Worm (Caenorhabditis elegans): ENCODE measurements around the gene F32A5.8.

Gene F32A5.8

ce11 chrII:7287709-7288108 lies 31.8 kb downstream of the F32A5.8 start (continued):
- TF ChIP-seq unc-130 (GFP tag; optimal IDR thresholded peaks at IDR 0.05) (no peak), dmd-8 (GFP tag; IDR thresholded peaks at IDR 0.05) (no peak), mxl-2 (GFP tag; conservative IDR thresholded peaks at IDR 0.05) (no peak), mdt-29 (GFP tag; IDR thresholded peaks at IDR 0.05) (no peak), nhr-48 (tag; optimal IDR thresholded peaks at IDR 0.05) (peak; percentile 50), mxl-3 (GFP tag; optimal IDR thresholded peaks at IDR 0.05) (peak; percentile 42), skn-1 (tag; optimal IDR thresholded peaks at IDR 0.05) (no peak), snpc-1.2 (GFP tag; IDR thresholded peaks at IDR 0.05) (no peak), nhr-25 (tag; optimal IDR thresholded peaks at IDR 0.05; ENCODE audit: borderline replicate concordance, insufficient read depth) (peak; percentile 45)

ce11 chrII:7289923-7290476 lies 34.1 kb downstream of the F32A5.8 start, which contains the start of gene C30G12.2:
TSS of gene C30G12.2 (plus strand) at chrII:7290426.
- peak; percentile 58 for TF ChIP-seq nhr-28 (tag; optimal IDR thresholded peaks at IDR 0.05)
- no peak for TF ChIP-seq R02D3.7 (tag; optimal IDR thresholded peaks at IDR 0.05)
- peak; percentile 65 for TF ChIP-seq pqm-1 (tag; optimal IDR thresholded peaks at IDR 0.05)
- TF ChIP-seq T20F7.1 (GFP tag; optimal IDR thresholded peaks at IDR 0.05), result peak; percentile 55
- TF ChIP-seq daf-16 (GFP tag; optimal IDR thresholded peaks at IDR 0.05), result peak in 1 of 2 experiments; percentile 92
- TF ChIP-seq daf-16 (tag; optimal IDR thresholded peaks at IDR 0.05), result peak; percentile 90
- no peak for TF ChIP-seq egl-43 (GFP tag; IDR thresholded peaks at IDR 0.05)
- peak; percentile 86 for TF ChIP-seq nhr-102 (tag; optimal IDR thresholded peaks at IDR 0.05)
- TF ChIP-seq daf-12 (tag; optimal IDR thresholded peaks at IDR 0.05), result no peak
- TF ChIP-seq dmd-6 (GFP tag; IDR thresholded peaks at IDR 0.05), result peak; percentile 100
- TF ChIP-seq arid-1 (GFP tag; conservative IDR thresholded peaks at IDR 0.05), result no peak
- no peak for TF ChIP-seq spr-3 (GFP tag; optimal IDR thresholded peaks at IDR 0.05)
- no peak for TF ChIP-seq sdz-12 (GFP tag; optimal IDR thresholded peaks at IDR 0.05)
- no peak for TF ChIP-seq unc-39 (tag; optimal IDR thresholded peaks at IDR 0.05)
- peak in 1 of 2 experiments; percentile 75 for TF ChIP-seq unc-62 (GFP tag; optimal IDR thresholded peaks at IDR 0.05 in 1 of 2)
- no peak for TF ChIP-seq unc-62 (tag; optimal IDR thresholded peaks at IDR 0.05)
- TF ChIP-seq nhr-76 (tag; optimal IDR thresholded peaks at IDR 0.05), result no peak
- no peak for TF ChIP-seq mep-1 (tag; optimal IDR thresholded peaks at IDR 0.05)
- peak; percentile 90 for TF ChIP-seq dve-1 (tag; optimal IDR thresholded peaks at IDR 0.05; ENCODE audit: insufficient read depth)
- TF ChIP-seq zfp-3 (GFP tag; conservative IDR thresholded peaks at IDR 0.05), result no peak
- no peak for TF ChIP-seq F37D6.2 (tag; optimal IDR thresholded peaks at IDR 0.05)
- TF ChIP-seq aha-1 (tag), result peak; percentile 36
- TF ChIP-seq nhr-48 (tag; optimal IDR thresholded peaks at IDR 0.05), result peak; percentile 95
- peak; percentile 89 for TF ChIP-seq tra-1 (GFP tag; IDR thresholded peaks at IDR 0.05)
- peak; percentile 69 for TF ChIP-seq lin-1 (GFP tag; IDR thresholded peaks at IDR 0.05)
- no peak for TF ChIP-seq nhr-111 (GFP tag; optimal IDR thresholded peaks at IDR 0.05)
- TF ChIP-seq mdt-29 (GFP tag; IDR thresholded peaks at IDR 0.05), result 0 out of 2 replicates have a peak, but pooled peaks have one; percentile 13
- TF ChIP-seq snpc-1.2 (GFP tag; IDR thresholded peaks at IDR 0.05), result no peak
- TF ChIP-seq php-3 (GFP tag; IDR thresholded peaks at IDR 0.05), result peak; percentile 94
- TF ChIP-seq nhr-77 (tag; optimal IDR thresholded peaks at IDR 0.05), result no peak
- peak; percentile 69 for TF ChIP-seq hlh-11 (tag; optimal IDR thresholded peaks at IDR 0.05)
- peak; percentile 88 for TF ChIP-seq ceh-20 (GFP tag; IDR thresholded peaks at IDR 0.05)

ce11 chrII:7295917-7296316 lies 40.0 kb downstream of the F32A5.8 start, which contains the start of gene C30G12.6:
TSS of gene C30G12.6 (minus strand) at chrII:7296017.
- no peak for TF ChIP-seq ztf-7 (tag; optimal IDR thresholded peaks at IDR 0.05)

Measured in whole organism, L4 larva.